Worm (Caenorhabditis elegans) whole organism, early embryonic: ENCODE data around the gene F56D6.21.

Experiments used
- ama-1 ChIP-seq: fragments of 150-350 bp; optimal IDR thresholded peaks from 2 replicates; lab custom pipeline; 2014
- ceh-13 ChIP-seq: fragments of 200-800 bp; sonication (Bioruptor generic); optimal IDR thresholded peaks from 2 replicates; lab custom pipeline; 2018; ENCODE audit warnings: mild to moderate bottlenecking, missing genetic modification characterization, missing compliant biosample characterization
- flt-1 ChIP-seq: fragments of 200-800 bp; sonication (Bioruptor generic); IDR thresholded peaks from 2 replicates; pipeline ENCODE4 v1.3.6; 2022; ENCODE audit warnings: missing genetic modification characterization, missing compliant biosample characterization
- hmg-4 ChIP-seq: fragments of 200-800 bp; sonication (Bioruptor generic); optimal IDR thresholded peaks from 2 replicates; lab custom pipeline; 2018; ENCODE audit warnings: mild to moderate bottlenecking, missing genetic modification characterization, missing compliant biosample characterization

ce11 chrIV:3878283-3878938 is 26.3 kb upstream of the F56D6.21 start, which contains the start of gene F37C4.6:
- no peak for TF ChIP-seq hmg-4 (GFP tag; lab: Kevin White, UChicago)
- no peak for TF ChIP-seq ceh-13
- TF ChIP-seq flt-1 (GFP tag; lab: Robert Waterston, UW) = no peak
- TF ChIP-seq ama-1 (lab: Kevin White, UChicago) = no peak
